Fruit fly (Drosophila melanogaster) Kc167 (cell line): ENCODE measurements around the gene tfc.

Source experiments
- Sin3A ChIP-seq: fragments of >200 bp; optimal IDR thresholded peaks from 2 replicates; lab custom pipeline; 2018; ENCODE audit warnings: missing external identifiers
- h ChIP-seq: fragments of >200 bp; optimal IDR thresholded peaks from 3 replicates; lab custom pipeline; 2018; ENCODE audit warnings: missing external identifiers
- psq ChIP-seq: fragments of >200 bp; optimal IDR thresholded peaks from 2 replicates; lab custom pipeline; 2017; ENCODE audit warnings: missing external identifiers
- ttk ChIP-seq: sonication (Bioruptor generic); optimal IDR thresholded peaks from 2 replicates; lab custom pipeline; 2017; ENCODE audit warnings: missing external identifiers

DNA sequence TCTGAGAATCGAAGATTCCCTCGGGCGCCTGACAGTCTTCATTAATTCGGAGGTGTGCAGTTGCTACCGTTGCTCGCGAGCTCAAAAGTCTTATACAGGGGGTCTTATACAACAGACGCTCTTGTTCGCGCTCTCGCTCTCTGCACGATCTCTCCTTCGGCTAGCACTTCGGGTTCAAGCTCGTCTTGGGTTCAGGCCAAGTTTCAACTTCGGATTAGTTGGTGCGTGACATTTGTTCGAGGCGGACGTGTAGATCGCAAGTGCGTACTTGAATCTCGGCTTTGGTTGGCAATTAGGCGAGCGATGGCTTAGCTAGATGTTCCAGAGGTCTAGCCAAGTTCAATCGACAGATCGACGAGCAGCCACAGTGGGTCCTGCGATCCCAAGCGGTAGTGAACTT, 48.0 kb upstream of the tfc start:
- no peak for TF ChIP-seq Sin3A (lab: Kevin White, UChicago)
- TF ChIP-seq psq (lab: Kevin White, UChicago): no peak
- TF ChIP-seq ttk (lab: Kevin White, UChicago): no peak
- no peak for TF ChIP-seq h
